Worm (Caenorhabditis elegans) whole organism, midembryonic: Measurements from ENCODE around the gene egl-8.

ENCODE experiments used
- T22C8.4 ChIP-seq: fragments of 200-800 bp; sonication (Bioruptor generic); IDR thresholded peaks from 2 replicates; pipeline ENCODE4 v1.3.6; 2022; ENCODE audit warnings: missing genetic modification characterization, missing compliant biosample characterization
- cog-1 ChIP-seq: sonication (generic microtip); optimal IDR thresholded peaks from 2 replicates; lab custom pipeline; 2016; ENCODE audit warnings: missing genetic modification characterization, missing compliant biosample characterization
- flt-1 ChIP-seq: fragments of 200-800 bp; sonication (Bioruptor generic); IDR thresholded peaks from 2 replicates; pipeline ENCODE4 v1.3.6; 2022; ENCODE audit warnings: missing genetic modification characterization, missing compliant biosample characterization
- ref-1 ChIP-seq: fragments of 200-800 bp; sonication (Bioruptor generic); conservative IDR thresholded peaks from 2 replicates; pipeline ENCODE4 v1.3.6; 2022; ENCODE audit warnings: missing genetic modification reagents, missing genetic modification characterization, missing compliant biosample characterization
- tab-1 ChIP-seq: fragments of 200-800 bp; sonication (Bioruptor generic); IDR thresholded peaks from 2 replicates; pipeline ENCODE4 v1.3.6; 2022; ENCODE audit warnings: missing genetic modification characterization, missing compliant biosample characterization
- ztf-23 ChIP-seq: fragments of 200-800 bp; sonication (Bioruptor generic); IDR thresholded peaks from 2 replicates; pipeline ENCODE4 v1.3.6; 2022; ENCODE audit warnings: missing genetic modification reagents, missing genetic modification characterization, missing compliant biosample characterization
- ztf-29 ChIP-seq: fragments of 200-800 bp; sonication (Bioruptor generic); IDR thresholded peaks from 2 replicates; pipeline ENCODE4 v1.3.6; 2022; ENCODE audit warnings: missing genetic modification reagents, missing genetic modification characterization, missing compliant biosample characterization

ce11 chrV:66506-66905 is 45.9 kb downstream of the egl-8 start:
- TF ChIP-seq ztf-29 (GFP tag; lab: Robert Waterston, UW) (no peak), flt-1 (no peak), tab-1 (no peak), T22C8.4 (GFP tag; lab: Robert Waterston, UW) (no peak), ztf-23 (GFP tag; lab: Robert Waterston, UW) (no peak), ref-1 (GFP tag; lab: Robert Waterston, UW) (no peak), cog-1 (tag; lab: Kevin White, UChicago) (no peak)
